Worm (Caenorhabditis elegans): Measurements from ENCODE around the gene ric-3.
A peak's percentile ranks its signal among the peaks of the same experiment; 100 is the strongest.

Gene ric-3

DNA sequence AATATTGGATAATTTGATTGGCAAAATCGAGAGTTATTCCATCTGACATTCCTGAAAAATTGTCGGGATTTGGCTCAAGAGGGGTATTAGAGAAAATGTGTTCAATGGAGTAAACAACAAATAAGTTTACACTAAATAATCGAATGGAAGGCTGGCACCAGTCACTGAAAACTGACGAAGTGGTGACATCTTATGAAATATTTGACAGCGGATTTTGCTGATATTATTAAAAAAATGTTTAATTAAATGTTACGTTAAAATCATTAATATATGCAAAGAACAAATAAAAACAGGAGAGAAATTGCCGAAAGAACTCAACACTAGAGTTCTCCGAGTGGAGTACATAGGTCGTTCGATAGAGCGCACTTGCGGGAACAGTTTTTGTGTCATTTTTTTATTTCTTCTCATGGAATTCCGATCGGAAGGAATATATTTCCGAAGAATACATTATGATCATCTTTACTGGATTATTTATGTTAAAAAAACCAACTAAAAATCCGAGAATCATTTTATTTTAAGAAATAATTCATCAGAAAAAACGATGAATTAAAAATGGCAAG lies 32.5 kb upstream of the ric-3 start, which contains the start of gene tag-322 (continued):
- no peak for TF ChIP-seq daf-19 (GFP tag; conservative IDR thresholded peaks at IDR 0.05)
- TF ChIP-seq hlh-30 (tag; optimal IDR thresholded peaks at IDR 0.05; ENCODE audit: insufficient read depth): peak; percentile 54
- no peak for TF ChIP-seq skn-1 (tag; optimal IDR thresholded peaks at IDR 0.05)
- TF ChIP-seq ama-1 (optimal IDR thresholded peaks at IDR 0.05): peak; percentile 44
- peak; percentile 42 for TF ChIP-seq nhr-102 (tag; optimal IDR thresholded peaks at IDR 0.05)
- TF ChIP-seq ceh-28 (tag; optimal IDR thresholded peaks at IDR 0.05): no peak
- no peak for TF ChIP-seq attf-4 (tag; optimal IDR thresholded peaks at IDR 0.05)
- no peak for TF ChIP-seq fos-1 (tag; optimal IDR thresholded peaks at IDR 0.05)
- TF ChIP-seq F44E2.7 (GFP tag; IDR thresholded peaks at IDR 0.05): no peak
- TF ChIP-seq aha-1 (tag): no peak
- TF ChIP-seq mes-2 (tag; optimal IDR thresholded peaks at IDR 0.05; ENCODE audit: poor library complexity, severe bottlenecking): peak; percentile 84
- no peak for TF ChIP-seq unc-62 (GFP tag; optimal IDR thresholded peaks at IDR 0.05 in 1 of 2)
- TF ChIP-seq unc-62 (tag; optimal IDR thresholded peaks at IDR 0.05): no peak
- no peak for TF ChIP-seq ceh-32 (tag; optimal IDR thresholded peaks at IDR 0.05; ENCODE audit: poor library complexity)
- no peak for TF ChIP-seq nhr-237 (tag; optimal IDR thresholded peaks at IDR 0.05)
- TF ChIP-seq zfp-2 (tag; optimal IDR thresholded peaks at IDR 0.05): no peak
- no peak for TF ChIP-seq spr-3 (GFP tag; optimal IDR thresholded peaks at IDR 0.05)
- TF ChIP-seq dmd-9 (GFP tag; IDR thresholded peaks at IDR 0.05): no peak
- peak; percentile 71 for TF ChIP-seq dpl-1 (GFP tag; optimal IDR thresholded peaks at IDR 0.05)
- no peak for TF ChIP-seq zip-2 (tag; optimal IDR thresholded peaks at IDR 0.05)
- TF ChIP-seq fkh-10 (GFP tag; optimal IDR thresholded peaks at IDR 0.05): no peak
- TF ChIP-seq mdt-29 (GFP tag; IDR thresholded peaks at IDR 0.05): no peak
- TF ChIP-seq Y5F2A.4 (GFP tag; optimal IDR thresholded peaks at IDR 0.05): no peak
- TF ChIP-seq Y48G9A.11 (GFP tag; IDR thresholded peaks at IDR 0.05): no peak
- no peak for TF ChIP-seq php-3 (GFP tag; IDR thresholded peaks at IDR 0.05)
- no peak for TF ChIP-seq ceh-20 (GFP tag; IDR thresholded peaks at IDR 0.05)
- no peak for TF ChIP-seq mxl-3 (GFP tag; optimal IDR thresholded peaks at IDR 0.05)
- TF ChIP-seq daf-12 (tag; optimal IDR thresholded peaks at IDR 0.05): no peak
- peak; percentile 47 for TF ChIP-seq T20F7.1 (GFP tag; optimal IDR thresholded peaks at IDR 0.05)
- peak; percentile 11 for TF ChIP-seq ztf-7 (tag; optimal IDR thresholded peaks at IDR 0.05)
- peak; percentile 31 for TF ChIP-seq nhr-6 (tag; optimal IDR thresholded peaks at IDR 0.05)
- TF ChIP-seq pha-4 (GFP tag; IDR thresholded peaks at IDR 0.05): no peak
- TF ChIP-seq pha-4 (tag; optimal IDR thresholded peaks at IDR 0.05): peak; percentile 18
- TF ChIP-seq pqm-1 (tag; optimal IDR thresholded peaks at IDR 0.05): no peak
- TF ChIP-seq dmd-8 (GFP tag; IDR thresholded peaks at IDR 0.05): no peak
- no peak for TF ChIP-seq ceh-82 (tag; optimal IDR thresholded peaks at IDR 0.05)
- no peak for TF ChIP-seq nhr-42 (GFP tag; IDR thresholded peaks at IDR 0.05)
- TF ChIP-seq daf-16 (GFP tag; optimal IDR thresholded peaks at IDR 0.05): peak in 1 of 2 experiments; percentile 32
- TF ChIP-seq daf-16 (tag; optimal IDR thresholded peaks at IDR 0.05): peak; percentile 45
- no peak for TF ChIP-seq tra-1 (GFP tag; IDR thresholded peaks at IDR 0.05)
- no peak for TF ChIP-seq nhr-76 (tag; optimal IDR thresholded peaks at IDR 0.05)
- TF ChIP-seq dve-1 (tag; optimal IDR thresholded peaks at IDR 0.05; ENCODE audit: insufficient read depth): peak; percentile 70
- TF ChIP-seq daf-8 (GFP tag; IDR thresholded peaks at IDR 0.05): no peak
- TF ChIP-seq duxl-1 (tag; optimal IDR thresholded peaks at IDR 0.05; ENCODE audit: poor library complexity): no peak
- no peak for TF ChIP-seq lim-7 (GFP tag; IDR thresholded peaks at IDR 0.05)
- TF ChIP-seq D1046.2 (GFP tag; IDR thresholded peaks at IDR 0.05): no peak
- TF ChIP-seq lin-1 (GFP tag; IDR thresholded peaks at IDR 0.05): no peak
- no peak for TF ChIP-seq jun-1 (tag; optimal IDR thresholded peaks at IDR 0.05)
- peak; percentile 21 for TF ChIP-seq lin-13 (GFP tag; optimal IDR thresholded peaks at IDR 0.05)
- no peak for TF ChIP-seq zfp-3 (GFP tag; conservative IDR thresholded peaks at IDR 0.05)
- TF ChIP-seq ztf-11 (tag; optimal IDR thresholded peaks at IDR 0.05): no peak
- TF ChIP-seq ceh-62 (tag; optimal IDR thresholded peaks at IDR 0.05): no peak
- TF ChIP-seq unc-39 (tag; optimal IDR thresholded peaks at IDR 0.05): no peak
